Fruit fly (Drosophila melanogaster) whole organism, wandering third instar larva: Measurements from ENCODE around the gene Trmt112.

Experiments used
- Abd-B ChIP-seq: fragments of >200 bp; optimal IDR thresholded peaks from 2 replicates; lab custom pipeline; 2017; ENCODE audit warnings: missing biosample characterization, missing genetic modification characterization
- CG32264 ChIP-seq: fragments of 200-800 bp; sonication (Bioruptor generic); optimal IDR thresholded peaks from 2 replicates; lab custom pipeline; 2016; ENCODE audit warnings: missing biosample characterization, missing genetic modification characterization
- CG9705 ChIP-seq: fragments of 200-800 bp; sonication (Bioruptor generic); optimal IDR thresholded peaks from 2 replicates; lab custom pipeline; 2018; ENCODE audit warnings: missing biosample characterization, mild to moderate bottlenecking, missing genetic modification characterization
- CrebA ChIP-seq: fragments of 200-800 bp; sonication (Bioruptor generic); optimal IDR thresholded peaks from 2 replicates; lab custom pipeline; 2016; ENCODE audit warnings: missing biosample characterization, mild to moderate bottlenecking, missing genetic modification characterization, borderline replicate concordance
- Dfd ChIP-seq: fragments of >200 bp; optimal IDR thresholded peaks from 2 replicates; lab custom pipeline; 2017; ENCODE audit warnings: missing biosample characterization, missing genetic modification characterization
- Dif ChIP-seq: fragments of 200-275, 200-300 bp; sonication (Bioruptor generic); optimal IDR thresholded peaks from 2 replicates; lab custom pipeline; 2018; ENCODE audit warnings: missing biosample characterization, missing genetic modification characterization; ENCODE audit not compliant: partially characterized antibody
- GATAd ChIP-seq: sonication (Bioruptor generic); optimal IDR thresholded peaks from 2 replicates; lab custom pipeline; 2016; ENCODE audit warnings: missing biosample characterization, missing genetic modification characterization
- HLH106 ChIP-seq: fragments of 200-800 bp; optimal IDR thresholded peaks from 3 replicates; lab custom pipeline; 2019; ENCODE audit warnings: missing biosample characterization, mild to moderate bottlenecking, missing genetic modification characterization, moderate library complexity
- Hnf4 ChIP-seq: fragments of 200-800 bp; sonication (Bioruptor generic); optimal IDR thresholded peaks from 2 replicates; lab custom pipeline; 2016; ENCODE audit warnings: missing biosample characterization, mild to moderate bottlenecking, missing genetic modification characterization
- Hr78 ChIP-seq: fragments of >200 bp; optimal IDR thresholded peaks from 2 replicates; lab custom pipeline; 2017; ENCODE audit warnings: missing biosample characterization, missing genetic modification characterization
- Hr83 ChIP-seq: fragments of 200-300 bp; sonication (Bioruptor generic); optimal IDR thresholded peaks from 2 replicates; lab custom pipeline; 2016; ENCODE audit warnings: missing biosample characterization, mild to moderate bottlenecking, missing genetic modification characterization, moderate library complexity; ENCODE audit not compliant: poor library complexity, severe bottlenecking
- Jra ChIP-seq: sonication (Bioruptor generic); optimal IDR thresholded peaks from 2 replicates; lab custom pipeline; 2016; ENCODE audit warnings: missing biosample characterization, missing genetic modification characterization
- Mio ChIP-seq: sonication (Bioruptor generic); optimal IDR thresholded peaks from 2 replicates; lab custom pipeline; 2016; ENCODE audit warnings: missing biosample characterization, missing genetic modification characterization
- Myc ChIP-seq: fragments of >200 bp; optimal IDR thresholded peaks from 2 replicates; lab custom pipeline; 2017
- N ChIP-seq: fragments of >200 bp; optimal IDR thresholded peaks from 2 replicates; lab custom pipeline; 2018; ENCODE audit warnings: missing biosample characterization, missing external identifiers, missing genetic modification characterization
- OdsH ChIP-seq: fragments of 200-800 bp; sonication (Bioruptor generic); optimal IDR thresholded peaks from 2 replicates; lab custom pipeline; 2016; ENCODE audit warnings: missing biosample characterization, mild to moderate bottlenecking, missing genetic modification characterization
- Rel ChIP-seq, 2 experiments: fragments of 200-800 bp; sonication (Bioruptor generic) in 1 of 2; optimal IDR thresholded peaks; 2 replicates in 1 of 2; 3 replicates in 1 of 2; lab custom pipeline; 2016 to 2019; ENCODE audit warnings: mild to moderate bottlenecking in 2 of 2, missing biosample characterization in 2 of 2, missing genetic modification characterization in 2 of 2, moderate library complexity in 1 of 2
- Sp1 ChIP-seq: fragments of 200-800 bp; sonication (Bioruptor generic); optimal IDR thresholded peaks from 3 replicates; lab custom pipeline; 2019; ENCODE audit warnings: missing biosample characterization, mild to moderate bottlenecking, missing genetic modification characterization, moderate library complexity
- br ChIP-seq: fragments of 200-800 bp; sonication (Bioruptor generic); optimal IDR thresholded peaks from 2 replicates; lab custom pipeline; 2016; ENCODE audit warnings: missing biosample characterization, missing genetic modification characterization
- brk ChIP-seq: fragments of 200-800 bp; sonication (Bioruptor generic); optimal IDR thresholded peaks from 2 replicates; lab custom pipeline; 2016; ENCODE audit warnings: missing biosample characterization, mild to moderate bottlenecking, missing genetic modification characterization
- dmrt93B ChIP-seq: fragments of 200-800 bp; sonication (Bioruptor generic); optimal IDR thresholded peaks from 2 replicates; lab custom pipeline; 2018; ENCODE audit warnings: missing biosample characterization, mild to moderate bottlenecking, missing genetic modification characterization
- dsf ChIP-seq: sonication (Bioruptor generic); optimal IDR thresholded peaks from 2 replicates; lab custom pipeline; 2016; ENCODE audit warnings: missing biosample characterization, missing genetic modification characterization, borderline replicate concordance
- ey ChIP-seq: fragments of 200-800 bp; sonication (Bioruptor generic); optimal IDR thresholded peaks from 2 replicates; lab custom pipeline; 2016; ENCODE audit warnings: missing biosample characterization, missing genetic modification characterization
- foxo ChIP-seq, 2 experiments: fragments of 200-800 bp; sonication (Bioruptor generic); optimal IDR thresholded peaks; 2 replicates in 1 of 2; 3 replicates in 1 of 2; lab custom pipeline; 2016 to 2017; ENCODE audit warnings: missing biosample characterization in 2 of 2, missing genetic modification characterization in 2 of 2
- fru ChIP-seq: fragments of 200-800 bp; sonication (Bioruptor generic); optimal IDR thresholded peaks from 3 replicates; lab custom pipeline; 2016; ENCODE audit warnings: missing biosample characterization, mild to moderate bottlenecking, missing genetic modification characterization
- h ChIP-seq: fragments of 200-800 bp; sonication (Bioruptor generic); optimal IDR thresholded peaks from 3 replicates; lab custom pipeline; 2016; ENCODE audit warnings: missing biosample characterization, mild to moderate bottlenecking, missing genetic modification characterization
- jim ChIP-seq: fragments of 175-275, 200-325 bp; sonication (Bioruptor generic); optimal IDR thresholded peaks from 2 replicates; lab custom pipeline; 2016; ENCODE audit warnings: missing biosample characterization, mild to moderate bottlenecking, missing genetic modification characterization
- lola ChIP-seq: fragments of >200 bp; optimal IDR thresholded peaks from 2 replicates; lab custom pipeline; 2017; ENCODE audit warnings: missing biosample characterization, missing genetic modification characterization
- pan ChIP-seq: fragments of >200 bp; optimal IDR thresholded peaks from 2 replicates; lab custom pipeline; 2017
- rgr ChIP-seq: fragments of 200-800 bp; sonication (Bioruptor generic); optimal IDR thresholded peaks from 3 replicates; lab custom pipeline; 2016; ENCODE audit warnings: missing biosample characterization, mild to moderate bottlenecking, missing genetic modification characterization
- sage ChIP-seq: fragments of 200-800 bp; sonication (Bioruptor generic); optimal IDR thresholded peaks from 2 replicates; lab custom pipeline; 2016; ENCODE audit warnings: missing biosample characterization, mild to moderate bottlenecking, missing genetic modification characterization
- sv ChIP-seq: fragments of 200-800 bp; sonication (Bioruptor generic); optimal IDR thresholded peaks from 3 replicates; lab custom pipeline; 2016; ENCODE audit warnings: missing biosample characterization, missing genetic modification characterization
- tai ChIP-seq: sonication (Bioruptor generic); optimal IDR thresholded peaks from 2 replicates; lab custom pipeline; 2016; ENCODE audit warnings: missing biosample characterization, missing genetic modification characterization
- usp ChIP-seq: fragments of >200 bp; optimal IDR thresholded peaks from 2 replicates; lab custom pipeline; 2017; ENCODE audit warnings: missing biosample characterization, missing genetic modification characterization
- woc ChIP-seq: sonication (Bioruptor generic); optimal IDR thresholded peaks from 2 replicates; lab custom pipeline; 2016; ENCODE audit warnings: missing biosample characterization, mild to moderate bottlenecking, missing genetic modification characterization

Trmt112 gene

DNA sequence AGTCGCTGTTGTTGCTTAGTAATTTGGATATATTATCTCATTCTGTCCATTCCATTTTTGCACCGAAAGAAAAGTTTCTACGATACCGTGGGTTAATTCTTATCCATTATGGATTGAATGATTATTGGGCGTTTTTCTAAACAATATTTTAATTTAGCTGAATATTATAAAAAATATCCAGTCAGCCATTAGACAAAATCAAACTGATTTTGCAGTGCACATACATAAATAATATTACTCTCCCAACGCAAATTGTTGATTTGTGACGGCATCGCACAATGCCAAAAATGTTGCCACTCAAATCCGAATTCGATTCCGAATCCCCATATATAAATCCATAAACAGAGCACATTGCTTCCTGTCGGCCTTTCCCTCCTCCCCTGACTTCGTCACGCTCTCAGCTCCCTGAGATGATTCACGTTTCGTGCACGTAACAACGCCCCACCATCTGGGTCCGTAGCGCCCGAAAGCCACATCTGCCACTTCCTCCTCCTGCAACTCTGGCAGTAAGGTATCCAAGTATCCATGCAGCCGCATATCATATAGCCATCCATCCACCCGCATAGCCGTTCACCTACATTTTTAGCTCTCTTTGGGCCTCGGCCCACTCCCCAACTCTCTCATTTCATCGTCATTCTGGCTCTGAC is 39.6 kb downstream of the Trmt112 start (continued):
- TF ChIP-seq woc (GFP tag; lab: Kevin White, UChicago) (peak; percentile 31), pan (lab: Kevin White, UChicago) (no peak), Hnf4 (GFP tag; lab: Kevin White, UChicago) (no peak), brk (GFP tag; lab: Kevin White, UChicago) (peak; percentile 38), Hr83 (GFP tag; lab: Kevin White, UChicago) (no peak), jim (GFP tag; lab: Kevin White, UChicago) (no peak)

DNA sequence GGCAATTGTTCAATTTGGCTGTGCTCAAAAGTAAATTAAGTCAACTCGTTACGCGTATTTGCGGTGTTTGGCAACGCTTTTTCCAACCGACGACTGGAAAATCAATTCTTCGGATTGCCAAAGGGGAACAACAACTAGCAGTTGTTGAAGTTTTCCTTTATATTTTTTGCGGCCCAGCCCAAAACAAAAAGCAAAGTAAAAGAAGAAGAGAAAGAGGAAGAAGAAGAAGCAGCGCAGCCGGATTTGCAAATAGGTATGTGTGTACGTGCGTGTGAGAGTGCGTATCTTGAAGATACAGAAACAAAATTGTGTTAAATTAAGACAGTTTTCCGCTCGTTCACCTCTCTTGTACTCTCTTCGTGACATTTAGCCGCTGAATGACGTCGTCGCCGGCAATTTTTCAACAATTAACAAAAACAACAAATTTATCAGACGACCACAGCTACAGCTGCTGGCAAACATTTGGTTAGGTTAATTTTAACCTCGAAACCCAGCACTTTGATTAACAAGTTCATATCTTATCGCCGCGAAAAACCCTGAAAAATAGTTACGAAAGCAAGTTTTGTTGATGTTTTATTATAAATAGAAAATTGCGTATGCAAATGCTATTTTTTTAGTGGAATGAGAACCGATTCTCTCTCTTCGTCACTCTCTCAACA is 40.2 kb downstream of the Trmt112 start:
- TF ChIP-seq Hr78 (GFP tag; lab: Kevin White, UChicago) (no peak), foxo (GFP tag; optimal IDR thresholded peaks at IDR 0.05; lab: Kevin White, UChicago) (no peak), CG32264 (GFP tag; lab: Kevin White, UChicago) (no peak), CG9705 (GFP tag; lab: Kevin White, UChicago) (no peak)

DNA sequence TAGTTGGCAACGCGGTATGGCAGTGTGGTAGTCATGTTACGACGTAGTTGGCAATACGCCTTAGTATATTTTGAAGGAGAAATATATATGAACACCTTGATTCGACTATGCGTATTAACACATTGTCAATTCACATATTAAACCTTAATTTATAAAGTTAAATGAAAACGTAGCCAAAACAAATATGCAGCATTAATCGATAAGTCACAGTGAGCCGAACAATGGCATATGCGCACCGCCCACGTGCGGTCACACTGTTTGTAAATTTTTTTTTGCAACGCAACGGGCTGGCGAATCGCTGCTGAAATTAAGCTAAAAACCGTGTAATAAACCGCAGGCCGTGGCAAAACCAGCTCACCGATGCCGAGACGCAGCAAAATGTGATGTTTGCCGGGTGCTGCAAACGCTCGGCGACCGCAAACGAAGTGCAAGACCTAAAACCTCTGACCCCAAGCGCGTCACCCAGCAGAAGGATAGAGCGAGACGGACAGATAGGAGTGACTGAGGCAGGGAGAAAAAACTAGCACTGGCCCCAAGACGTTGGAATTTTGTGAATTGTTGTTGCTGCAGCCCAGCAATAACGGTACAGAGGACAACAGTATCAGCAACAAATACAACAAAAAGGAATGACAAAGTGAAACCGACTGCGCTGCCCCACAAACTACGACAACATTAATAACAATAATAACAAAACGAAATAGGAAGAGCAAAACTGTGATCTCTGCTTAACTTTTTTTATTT is 40.9 kb downstream of the Trmt112 start:
- TF ChIP-seq Sp1 (GFP tag; lab: Kevin White, UChicago), result peak; percentile 5
- TF ChIP-seq br, result peak; percentile 17
- TF ChIP-seq Myc (lab: Kevin White, UChicago), result peak; percentile 84
- TF ChIP-seq usp, result no peak
- TF ChIP-seq CG9705 (GFP tag; lab: Kevin White, UChicago), result no peak
- TF ChIP-seq CG32264 (GFP tag; lab: Kevin White, UChicago), result no peak
- TF ChIP-seq Rel (GFP tag; optimal IDR thresholded peaks at IDR 0.05; lab: Kevin White, UChicago), result no peak
- TF ChIP-seq Rel (tag; optimal IDR thresholded peaks at IDR 0.05; lab: Kevin White, UChicago), result peak; percentile 79

DNA sequence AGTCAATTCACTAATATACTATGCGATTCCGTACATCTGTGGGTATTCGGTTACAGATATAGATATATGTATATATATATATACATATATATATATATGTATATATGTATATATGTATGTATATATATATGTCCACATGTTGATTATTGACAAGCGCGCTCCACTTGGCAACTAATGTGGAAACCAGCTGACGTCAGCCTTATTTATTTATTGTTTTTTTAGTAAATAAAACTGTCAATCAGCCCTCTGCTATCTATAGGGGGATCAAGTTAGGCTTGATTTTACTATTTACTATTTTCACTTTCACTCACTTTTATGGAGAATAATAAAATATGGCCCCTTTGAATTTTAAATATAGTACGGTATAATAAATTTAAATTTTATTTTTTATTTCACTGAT is 41.7 kb downstream of the Trmt112 start:
- TF ChIP-seq rgr (no peak), tai (no peak), Hnf4 (GFP tag; lab: Kevin White, UChicago) (no peak), fru (no peak), foxo (GFP tag; optimal IDR thresholded peaks at IDR 0.05; lab: Kevin White, UChicago) (no peak), Myc (lab: Kevin White, UChicago) (no peak), GATAd (GFP tag; lab: Kevin White, UChicago) (no peak), Dfd (GFP tag; lab: Kevin White, UChicago) (no peak), Hr83 (GFP tag; lab: Kevin White, UChicago) (no peak), Sp1 (GFP tag; lab: Kevin White, UChicago) (no peak), dmrt93B (no peak), pan (lab: Kevin White, UChicago) (no peak), dsf (GFP tag; lab: Kevin White, UChicago) (no peak)

DNA sequence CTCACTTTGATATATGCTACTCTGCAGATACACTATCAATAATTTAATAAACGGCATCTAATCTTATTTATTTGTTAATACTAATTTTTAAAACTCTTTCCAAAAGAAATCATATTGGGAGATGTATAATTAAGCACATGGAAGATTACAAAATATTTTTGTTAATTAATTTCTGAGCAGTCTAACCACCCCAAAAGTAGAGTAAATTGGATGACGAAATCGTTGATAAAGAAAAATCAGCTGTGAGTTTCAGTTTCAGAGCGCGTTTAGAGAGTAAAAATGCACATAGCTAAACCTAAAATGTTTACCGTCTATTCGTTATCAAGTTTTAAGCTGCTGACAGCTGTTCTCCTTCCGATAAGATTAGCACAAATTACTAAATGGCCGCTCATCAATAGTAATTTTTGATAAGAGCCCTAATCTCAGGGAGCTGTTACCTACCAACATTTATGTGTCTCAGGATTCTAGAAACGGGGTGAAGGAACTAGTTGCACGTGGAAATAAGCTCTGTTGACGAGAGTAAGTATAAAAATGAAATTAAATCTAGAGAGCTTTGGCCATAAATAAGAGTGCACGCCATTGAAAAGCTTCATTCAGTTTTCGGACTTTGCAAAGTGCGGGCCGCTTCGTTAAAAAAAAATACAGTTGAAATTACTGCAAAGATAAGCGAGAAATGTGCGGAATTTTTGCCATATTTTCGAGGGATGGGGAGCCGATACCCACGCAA is 43.9 kb downstream of the Trmt112 start, which contains the start of the genes chb and AsnS:
TSS of gene chb (plus strand) at position 327 of the 727 bp plus-strand sequence.
TSS of gene AsnS (plus strand) at position 592 of the 727 bp plus-strand sequence.
- TF ChIP-seq CrebA (GFP tag; lab: Kevin White, UChicago) (peak; percentile 41), N (GFP tag; lab: Kevin White, UChicago) (no peak), Dfd (GFP tag; lab: Kevin White, UChicago) (no peak), sv (GFP tag; lab: Kevin White, UChicago) (no peak), Abd-B (GFP tag; lab: Kevin White, UChicago) (no peak), sage (GFP tag; lab: Kevin White, UChicago) (peak; percentile 38), HLH106 (tag; lab: Kevin White, UChicago) (peak; percentile 87), usp (no peak), CG32264 (GFP tag; lab: Kevin White, UChicago) (peak; percentile 64), dmrt93B (peak; percentile 52), CG9705 (GFP tag; lab: Kevin White, UChicago) (no peak), Jra (GFP tag; lab: Kevin White, UChicago) (peak; percentile 42), Myc (lab: Kevin White, UChicago) (no peak), h (peak; percentile 87), Mio (GFP tag; lab: Kevin White, UChicago) (no peak), foxo (GFP tag; optimal IDR thresholded peaks at IDR 0.05; lab: Kevin White, UChicago) (peak in 1 of 2 experiments; percentile 87), fru (peak; percentile 71), ey (GFP tag; lab: Kevin White, UChicago) (peak; percentile 83), tai (no peak), GATAd (GFP tag; lab: Kevin White, UChicago) (no peak), woc (GFP tag; lab: Kevin White, UChicago) (peak; percentile 87), Hnf4 (GFP tag; lab: Kevin White, UChicago) (peak; percentile 82), Sp1 (GFP tag; lab: Kevin White, UChicago) (peak; percentile 88), rgr (peak; percentile 92), lola (GFP tag; lab: Kevin White, UChicago) (no peak), Hr83 (GFP tag; lab: Kevin White, UChicago) (peak; percentile 35), OdsH (GFP tag; lab: Kevin White, UChicago) (peak; percentile 86), Dif (no peak)
